Worm (Caenorhabditis elegans): ENCODE results near the gene cwn-2.

- TF ChIP-seq cog-1 (tag; optimal IDR thresholded peaks at IDR 0.05) (no peak), ztf-29 (GFP tag; IDR thresholded peaks at IDR 0.05) (no peak), ztf-23 (GFP tag; IDR thresholded peaks at IDR 0.05) (no peak), med-1 (GFP tag; optimal IDR thresholded peaks at IDR 0.05; ENCODE audit: insufficient read depth) (no peak), flt-1 (GFP tag; IDR thresholded peaks at IDR 0.05) (no peak)
Observed at ce11 chrIV:10021283-10021682, 46.3 kb upstream of the cwn-2 start, which contains the start of gene F44D12.19.

All from whole organism, midembryonic.